Fruit fly (Drosophila melanogaster): ENCODE results near the gene arg.

DNA sequence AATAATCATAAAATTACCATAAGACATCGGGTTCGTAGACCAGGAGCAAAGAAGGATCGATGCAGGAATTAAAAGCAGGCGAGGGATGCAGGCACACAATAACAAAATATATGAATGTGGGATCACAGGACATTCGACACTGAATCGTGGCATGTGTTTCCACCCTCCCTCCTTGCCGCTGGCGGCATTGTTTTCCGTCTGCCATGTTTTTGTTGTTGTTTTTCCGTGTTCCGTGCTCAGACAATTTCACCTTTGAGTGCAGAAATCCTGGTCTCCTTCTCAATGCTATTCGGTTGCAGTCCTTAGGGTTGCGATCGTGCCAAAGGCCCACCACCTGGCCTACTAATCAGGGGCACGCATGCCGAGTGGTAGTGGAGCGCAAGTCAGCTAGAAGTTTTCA is 16.4 kb downstream of the arg start:
- no peak for TF ChIP-seq psq (optimal IDR thresholded peaks at IDR 0.05)
- no peak for TF ChIP-seq insv (optimal IDR thresholded peaks at IDR 0.05)
- TF ChIP-seq h (optimal IDR thresholded peaks at IDR 0.05): no peak

Measured in Kc167 (cell line).